Fruit fly (Drosophila melanogaster): ENCODE data around the gene Tmhs.

Tmhs gene

dm6 chr3L:1897709-1898108, 12.3 kb downstream of the Tmhs start:
- TF ChIP-seq psq (optimal IDR thresholded peaks at IDR 0.05) (no peak), Sin3A (optimal IDR thresholded peaks at IDR 0.05) (no peak), h (optimal IDR thresholded peaks at IDR 0.05) (no peak), Myc (optimal IDR thresholded peaks at IDR 0.05) (no peak), insv (optimal IDR thresholded peaks at IDR 0.05) (no peak), ttk (optimal IDR thresholded peaks at IDR 0.05) (no peak)

DNA sequence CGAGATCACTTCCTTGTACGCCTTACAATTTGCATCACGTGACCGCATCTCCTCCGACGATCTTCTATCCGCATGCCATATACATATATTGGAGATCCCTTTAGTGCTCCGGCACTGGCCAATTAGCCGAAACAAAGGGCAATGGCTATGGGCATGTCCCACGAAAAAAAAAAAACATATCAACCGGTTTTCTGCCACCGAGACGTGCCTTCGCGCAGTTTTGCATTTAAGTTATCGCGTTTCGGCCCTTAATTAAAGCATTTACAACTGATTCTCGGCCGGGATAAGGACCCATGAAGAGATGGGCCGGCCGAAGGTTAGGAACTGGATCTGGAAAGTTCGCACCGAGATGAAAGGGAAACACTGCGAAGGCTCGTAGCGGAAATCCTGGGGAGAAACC, 14.2 kb downstream of the Tmhs start:
- no peak for TF ChIP-seq Sin3A (optimal IDR thresholded peaks at IDR 0.05)
- TF ChIP-seq h (optimal IDR thresholded peaks at IDR 0.05) = no peak
- TF ChIP-seq insv (optimal IDR thresholded peaks at IDR 0.05) = no peak
- no peak for TF ChIP-seq ttk (optimal IDR thresholded peaks at IDR 0.05)
- no peak for TF ChIP-seq psq (optimal IDR thresholded peaks at IDR 0.05)
- TF ChIP-seq Myc (optimal IDR thresholded peaks at IDR 0.05) = no peak

DNA sequence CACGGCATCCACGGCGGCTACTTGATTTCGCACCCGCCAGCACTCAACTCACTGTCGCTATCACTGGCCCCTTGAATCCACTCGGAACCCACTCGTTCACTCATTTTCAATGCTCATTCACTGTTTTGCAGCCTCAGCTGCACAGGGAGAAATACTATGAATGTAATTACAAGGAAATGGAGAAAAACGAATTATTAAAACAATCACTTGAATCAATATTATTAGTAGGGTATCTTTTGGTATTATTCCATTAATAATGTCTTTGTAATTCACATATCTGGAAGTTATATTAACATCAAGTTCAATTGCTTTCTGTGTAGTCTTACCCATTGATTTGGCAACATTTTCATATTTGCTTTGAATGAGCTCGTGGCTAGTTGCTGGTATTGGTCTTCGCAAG, 15.2 kb downstream of the Tmhs start:
- TF ChIP-seq insv (optimal IDR thresholded peaks at IDR 0.05) (no peak), h (optimal IDR thresholded peaks at IDR 0.05) (no peak), Myc (optimal IDR thresholded peaks at IDR 0.05) (no peak), ttk (optimal IDR thresholded peaks at IDR 0.05) (no peak), Sin3A (optimal IDR thresholded peaks at IDR 0.05) (no peak), psq (optimal IDR thresholded peaks at IDR 0.05) (no peak)

DNA sequence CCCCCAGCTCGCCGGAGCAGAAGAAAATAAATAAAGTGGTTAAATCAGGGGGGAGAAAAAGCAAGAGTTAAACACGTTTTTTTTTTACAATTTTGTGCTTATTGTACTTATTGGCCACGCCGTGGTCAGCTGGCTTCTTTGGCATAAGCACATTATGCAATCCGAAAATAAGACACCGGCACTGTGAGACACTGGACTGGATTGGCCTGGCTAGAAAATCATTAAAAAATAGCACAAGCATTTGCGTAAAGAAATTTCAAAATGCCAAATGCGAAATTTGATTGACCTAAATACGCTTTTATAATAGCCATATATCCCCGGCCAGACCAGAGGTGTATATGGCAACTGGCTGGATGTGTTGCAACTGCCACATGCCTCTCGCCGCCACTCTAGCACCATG, 19.0 kb downstream of the Tmhs start:
- TF ChIP-seq Myc (optimal IDR thresholded peaks at IDR 0.05) = no peak

- TF ChIP-seq h (optimal IDR thresholded peaks at IDR 0.05) (no peak), Myc (optimal IDR thresholded peaks at IDR 0.05) (no peak), Sin3A (optimal IDR thresholded peaks at IDR 0.05) (no peak), psq (optimal IDR thresholded peaks at IDR 0.05) (no peak), insv (optimal IDR thresholded peaks at IDR 0.05) (no peak), ttk (optimal IDR thresholded peaks at IDR 0.05) (no peak)
Observed at dm6 chr3L:1905273-1905672, 19.8 kb downstream of the Tmhs start.

DNA sequence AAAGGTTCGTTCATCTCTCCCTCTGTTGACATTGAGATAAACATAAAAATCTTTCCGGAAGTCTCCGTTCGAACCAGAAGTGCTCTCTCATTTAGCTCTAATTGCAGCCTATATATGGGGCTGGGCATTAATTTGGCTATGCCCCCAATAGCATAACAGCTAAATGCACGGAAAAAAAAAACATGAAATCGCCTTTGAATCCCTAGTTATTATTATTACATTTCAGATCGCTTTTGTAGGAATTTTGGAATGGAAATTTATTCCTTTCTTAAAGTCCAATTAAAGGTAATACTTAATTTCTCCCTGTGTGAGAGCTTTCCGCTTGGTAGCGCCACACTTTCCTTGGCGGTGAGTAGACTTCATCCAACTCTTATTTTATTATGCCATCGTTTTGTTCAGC, 20.8 kb downstream of the Tmhs start:
- TF ChIP-seq ttk (optimal IDR thresholded peaks at IDR 0.05) (no peak), h (optimal IDR thresholded peaks at IDR 0.05) (no peak)

- TF ChIP-seq Sin3A (optimal IDR thresholded peaks at IDR 0.05) (no peak), Myc (optimal IDR thresholded peaks at IDR 0.05) (no peak), ttk (optimal IDR thresholded peaks at IDR 0.05) (no peak), psq (optimal IDR thresholded peaks at IDR 0.05) (no peak), insv (optimal IDR thresholded peaks at IDR 0.05) (no peak), h (optimal IDR thresholded peaks at IDR 0.05) (no peak)
Observed at dm6 chr3L:1909000-1909399, 23.5 kb downstream of the Tmhs start.

DNA sequence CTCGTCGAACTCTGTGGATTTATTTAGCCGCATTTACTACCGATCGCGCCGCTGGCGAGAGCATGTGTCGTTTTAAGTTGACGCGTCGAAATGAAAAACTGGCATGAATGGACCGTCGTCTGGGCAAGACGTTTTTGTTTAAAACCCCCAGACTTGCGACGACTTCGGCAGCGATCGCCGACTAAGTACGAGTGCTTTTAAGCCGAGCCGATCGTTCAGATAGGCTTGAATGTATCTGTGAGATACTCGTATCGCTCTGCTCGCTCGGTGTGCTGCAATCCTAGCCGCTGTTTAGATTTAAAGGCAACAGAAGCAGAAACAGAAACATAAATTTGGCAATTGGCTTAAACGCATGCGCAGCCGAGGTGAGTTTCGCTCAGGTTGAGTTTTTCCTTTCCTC, 24.6 kb downstream of the Tmhs start, which contains the start of gene dsb:
Gene dsb (minus strand): TSS at position 91 of the 400 bp plus-strand sequence.
- TF ChIP-seq insv (optimal IDR thresholded peaks at IDR 0.05) = no peak
- no peak for TF ChIP-seq h (optimal IDR thresholded peaks at IDR 0.05)
- no peak for TF ChIP-seq psq (optimal IDR thresholded peaks at IDR 0.05)
- TF ChIP-seq Myc (optimal IDR thresholded peaks at IDR 0.05) = no peak
- TF ChIP-seq Sin3A (optimal IDR thresholded peaks at IDR 0.05) = no peak
- TF ChIP-seq ttk (optimal IDR thresholded peaks at IDR 0.05) = no peak

dm6 chr3L:1914668-1915067, 29.2 kb downstream of the Tmhs start:
- TF ChIP-seq insv (optimal IDR thresholded peaks at IDR 0.05) (no peak), ttk (optimal IDR thresholded peaks at IDR 0.05) (no peak), Myc (optimal IDR thresholded peaks at IDR 0.05) (no peak), Sin3A (optimal IDR thresholded peaks at IDR 0.05) (no peak), h (optimal IDR thresholded peaks at IDR 0.05) (no peak), psq (optimal IDR thresholded peaks at IDR 0.05) (no peak)

DNA sequence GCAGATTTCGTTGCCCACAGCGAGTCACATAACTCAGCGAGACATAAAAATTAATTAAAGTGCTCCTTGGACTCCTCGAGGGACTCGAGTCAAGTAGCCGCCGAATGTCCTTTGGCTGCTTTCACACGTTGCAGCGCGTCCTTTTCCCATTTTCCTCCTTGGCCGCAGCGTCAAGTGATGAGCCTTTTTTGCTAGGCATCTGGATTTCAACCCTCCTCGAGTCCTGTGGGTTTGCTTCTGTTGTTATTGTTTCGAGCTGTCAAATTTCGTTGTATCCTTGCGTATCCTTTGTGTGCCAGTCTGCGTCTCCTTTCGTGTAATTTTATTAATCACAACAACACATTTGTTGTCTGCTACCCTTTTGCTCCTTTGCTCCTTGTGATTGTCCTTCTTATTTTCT, 31.2 kb downstream of the Tmhs start:
- TF ChIP-seq Myc (optimal IDR thresholded peaks at IDR 0.05) = no peak
- no peak for TF ChIP-seq insv (optimal IDR thresholded peaks at IDR 0.05)
- TF ChIP-seq ttk (optimal IDR thresholded peaks at IDR 0.05) = no peak
- TF ChIP-seq psq (optimal IDR thresholded peaks at IDR 0.05) = no peak
- TF ChIP-seq Sin3A (optimal IDR thresholded peaks at IDR 0.05) = no peak
- TF ChIP-seq h (optimal IDR thresholded peaks at IDR 0.05) = no peak

dm6 chr3L:1920051-1920450, 34.6 kb downstream of the Tmhs start:
- TF ChIP-seq Myc (optimal IDR thresholded peaks at IDR 0.05) (no peak), Sin3A (optimal IDR thresholded peaks at IDR 0.05) (no peak)

- TF ChIP-seq ttk (optimal IDR thresholded peaks at IDR 0.05) = no peak
Observed at dm6 chr3L:1920943-1921342, 35.5 kb downstream of the Tmhs start, which contains the start of gene Dbx. Gene Dbx, plus strand, starts transcription at chr3L:1921307.

DNA sequence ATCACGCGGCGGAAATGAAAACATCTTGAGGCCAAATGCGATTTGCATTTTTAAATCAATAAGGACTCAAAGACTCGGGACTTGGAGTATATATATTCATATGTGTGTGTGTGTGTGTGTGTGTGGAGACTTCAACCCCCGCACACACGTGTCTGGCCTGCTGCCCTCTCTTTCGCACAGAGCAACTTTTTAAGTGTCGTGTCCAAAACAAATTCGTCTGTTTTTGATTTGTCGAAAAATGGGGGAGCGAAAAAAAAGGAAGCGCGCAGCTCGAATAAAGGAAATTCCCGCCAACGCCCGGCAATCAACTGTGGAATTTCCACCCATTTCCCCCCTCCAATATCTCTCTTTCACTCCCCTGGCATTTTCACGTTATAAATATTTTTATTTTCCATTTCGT, 43.5 kb downstream of the Tmhs start:
- TF ChIP-seq Sin3A (optimal IDR thresholded peaks at IDR 0.05) (no peak), psq (optimal IDR thresholded peaks at IDR 0.05) (no peak), insv (optimal IDR thresholded peaks at IDR 0.05) (no peak), Myc (optimal IDR thresholded peaks at IDR 0.05) (no peak), ttk (optimal IDR thresholded peaks at IDR 0.05) (no peak), h (optimal IDR thresholded peaks at IDR 0.05) (no peak)

- TF ChIP-seq Myc (optimal IDR thresholded peaks at IDR 0.05) = no peak
- no peak for TF ChIP-seq psq (optimal IDR thresholded peaks at IDR 0.05)
- no peak for TF ChIP-seq ttk (optimal IDR thresholded peaks at IDR 0.05)
- TF ChIP-seq Sin3A (optimal IDR thresholded peaks at IDR 0.05) = no peak
- TF ChIP-seq insv (optimal IDR thresholded peaks at IDR 0.05) = no peak
- no peak for TF ChIP-seq h (optimal IDR thresholded peaks at IDR 0.05)
Observed at dm6 chr3L:1937469-1937868, 52.0 kb downstream of the Tmhs start.

Measured in Kc167 (cell line).